Worm (Caenorhabditis elegans): ENCODE measurements around the gene C14B9.10.

C14B9.10 gene

ce11 chrIII:8109459-8110057 is 21.1 kb upstream of the C14B9.10 start (continued):
- TF ChIP-seq lin-35 (GFP tag; optimal IDR thresholded peaks at IDR 0.05) (peak; percentile 66 to 85), mef-2 (tag; optimal IDR thresholded peaks at IDR 0.05) (no peak), alr-1 (tag; optimal IDR thresholded peaks at IDR 0.05; ENCODE audit: borderline replicate concordance) (no peak), lir-3 (tag; optimal IDR thresholded peaks at IDR 0.05; ENCODE audit: poor library complexity) (peak; percentile 41), nhr-85 (tag) (peak; percentile 78), dsc-1 (tag; optimal IDR thresholded peaks at IDR 0.05) (peak; percentile 79), nhr-77 (tag; optimal IDR thresholded peaks at IDR 0.05) (peak; percentile 58), unc-30 (tag; optimal IDR thresholded peaks at IDR 0.05) (no peak), nhr-47 (tag; optimal IDR thresholded peaks at IDR 0.05) (peak; percentile 83), nhr-12 (tag; optimal IDR thresholded peaks at IDR 0.05) (no peak), nhr-11 (tag; optimal IDR thresholded peaks at IDR 0.05) (no peak), unc-62 (GFP tag; optimal IDR thresholded peaks at IDR 0.05) (no peak), blmp-1 (tag; optimal IDR thresholded peaks at IDR 0.05) (peak; percentile 19), rnt-1 (tag; optimal IDR thresholded peaks at IDR 0.05) (peak; percentile 86)

DNA sequence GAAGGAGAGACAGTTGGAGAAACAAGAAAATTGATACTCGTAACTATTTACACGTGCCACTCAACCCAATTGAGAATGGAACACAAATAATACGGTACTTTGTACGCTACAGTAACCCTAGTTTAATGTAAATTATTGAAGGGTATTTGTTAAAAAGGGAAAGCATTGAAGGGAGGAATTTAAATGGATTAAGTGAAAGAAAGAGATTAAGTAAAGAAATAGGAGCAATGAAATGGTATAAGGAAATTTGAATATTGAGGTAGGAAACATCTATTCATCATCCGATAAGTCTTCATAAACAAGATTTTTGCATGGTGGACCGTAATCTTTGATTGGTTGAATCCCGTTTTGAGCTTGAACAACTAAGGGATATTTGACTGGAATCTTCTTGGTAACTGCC is 19.3 kb upstream of the C14B9.10 start:
- TF ChIP-seq nhr-28 (tag; optimal IDR thresholded peaks at IDR 0.05): no peak
- no peak for TF ChIP-seq efl-1 (optimal IDR thresholded peaks at IDR 0.05)
- TF ChIP-seq efl-1 (GFP tag; optimal IDR thresholded peaks at IDR 0.05 in 1 of 2): peak in 1 of 2 experiments; percentile 24
- no peak for TF ChIP-seq jun-1 (tag; optimal IDR thresholded peaks at IDR 0.05)
- TF ChIP-seq dsc-1 (tag; optimal IDR thresholded peaks at IDR 0.05): no peak
- TF ChIP-seq nhr-19 (GFP tag; conservative IDR thresholded peaks at IDR 0.05): no peak
- TF ChIP-seq nhr-237 (tag; optimal IDR thresholded peaks at IDR 0.05): no peak

- TF ChIP-seq lin-35 (GFP tag; optimal IDR thresholded peaks at IDR 0.05) (no peak), F16B12.6 (tag; optimal IDR thresholded peaks at IDR 0.05) (no peak), nhr-237 (tag; optimal IDR thresholded peaks at IDR 0.05) (no peak), fkh-4 (tag; optimal IDR thresholded peaks at IDR 0.05; ENCODE audit: borderline replicate concordance) (no peak), dsc-1 (tag; optimal IDR thresholded peaks at IDR 0.05) (no peak), skn-1 (tag; optimal IDR thresholded peaks at IDR 0.05) (no peak), fos-1 (tag; optimal IDR thresholded peaks at IDR 0.05) (no peak), sptf-1 (tag; optimal IDR thresholded peaks at IDR 0.05) (no peak), unc-62 (GFP tag; optimal IDR thresholded peaks at IDR 0.05) (no peak), unc-86 (tag; optimal IDR thresholded peaks at IDR 0.05) (no peak), lin-15B (tag; optimal IDR thresholded peaks at IDR 0.05) (no peak), jun-1 (tag; optimal IDR thresholded peaks at IDR 0.05) (no peak), blmp-1 (tag; optimal IDR thresholded peaks at IDR 0.05) (no peak), ceh-88 (GFP tag; IDR thresholded peaks at IDR 0.05) (no peak), C04F5.9 (tag; optimal IDR thresholded peaks at IDR 0.05) (no peak), egl-27 (tag; optimal IDR thresholded peaks at IDR 0.05) (no peak), mef-2 (tag; optimal IDR thresholded peaks at IDR 0.05) (no peak), pag-3 (tag; optimal IDR thresholded peaks at IDR 0.05; ENCODE audit: borderline replicate concordance, insufficient read depth) (no peak)
Measured at ce11 chrIII:8115877-8116276, 14.8 kb upstream of the C14B9.10 start.

DNA sequence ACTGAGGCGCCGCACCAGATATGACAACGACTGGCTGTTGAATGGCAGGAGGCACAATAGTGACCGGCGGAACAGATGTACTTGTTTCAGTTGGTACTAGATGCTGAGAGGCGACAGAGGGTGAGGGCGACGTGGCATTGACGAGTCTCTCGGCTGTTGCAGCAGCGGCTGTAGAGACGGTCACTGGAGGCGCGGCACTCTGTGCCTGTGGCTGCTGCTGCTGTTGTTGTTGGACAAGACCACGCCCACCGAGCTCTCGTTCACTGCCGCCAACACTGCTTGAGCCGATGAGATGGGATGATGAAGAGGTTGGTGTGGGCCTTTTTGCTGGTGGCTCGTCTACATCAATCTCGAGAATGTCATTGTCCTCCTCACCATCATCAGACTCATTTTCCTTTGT is 13.5 kb upstream of the C14B9.10 start:
- TF ChIP-seq aly-2 (tag; optimal IDR thresholded peaks at IDR 0.05) (no peak), F16B12.6 (tag; optimal IDR thresholded peaks at IDR 0.05) (no peak), C34B4.2 (tag; optimal IDR thresholded peaks at IDR 0.05) (no peak), tbx-2 (tag; optimal IDR thresholded peaks at IDR 0.05) (no peak), nhr-76 (tag; optimal IDR thresholded peaks at IDR 0.05) (no peak), snpc-4 (tag; optimal IDR thresholded peaks at IDR 0.05) (no peak), nhr-12 (tag; optimal IDR thresholded peaks at IDR 0.05) (no peak), efl-1 (optimal IDR thresholded peaks at IDR 0.05) (no peak), efl-1 (GFP tag; optimal IDR thresholded peaks at IDR 0.05 in 1 of 2) (no peak), mab-9 (GFP tag; IDR thresholded peaks at IDR 0.05) (no peak), hpl-2 (GFP tag; optimal IDR thresholded peaks at IDR 0.05) (no peak), ets-5 (GFP tag; IDR thresholded peaks at IDR 0.05) (no peak), sptf-1 (tag; optimal IDR thresholded peaks at IDR 0.05) (no peak)

All from whole organism, L1 larva.